Fruit fly (Drosophila melanogaster): ENCODE data around the gene rdx.

rdx gene

dm6 chr3R:14077026-14077425 is 45.2 kb upstream of the rdx start (continued):
- TF ChIP-seq crp (GFP tag; optimal IDR thresholded peaks at IDR 0.05) (no peak), CkIIα-i1 (GFP tag; IDR thresholded peaks at IDR 0.05) (no peak), ac (GFP tag; optimal IDR thresholded peaks at IDR 0.05) (no peak), pan (optimal IDR thresholded peaks at IDR 0.05) (no peak), pan (GFP tag; optimal IDR thresholded peaks at IDR 0.05 in 1 of 2, IDR thresholded peaks at IDR 0.05 in 1 of 2) (peak in 1 of 2 experiments; percentile 73), eve (GFP tag; optimal IDR thresholded peaks at IDR 0.05) (peak in 1 of 2 experiments; percentile 30), pb (GFP tag; optimal IDR thresholded peaks at IDR 0.05) (no peak), pfk (GFP tag; optimal IDR thresholded peaks at IDR 0.05) (no peak), Usf (GFP tag; optimal IDR thresholded peaks at IDR 0.05) (no peak), mirr (GFP tag; optimal IDR thresholded peaks at IDR 0.05) (no peak), CG13894 (tag; optimal IDR thresholded peaks at IDR 0.05) (no peak), Meics (GFP tag; optimal IDR thresholded peaks at IDR 0.05) (peak; percentile 34), CG9797 (GFP tag; optimal IDR thresholded peaks at IDR 0.05) (no peak), so (GFP tag; IDR thresholded peaks at IDR 0.05) (peak; percentile 52; the same call in 1 of the 3 replicates), Dad (GFP tag; optimal IDR thresholded peaks at IDR 0.05) (peak; percentile 17), CG6654 (GFP tag; optimal IDR thresholded peaks at IDR 0.05) (no peak), CG8281 (tag; optimal IDR thresholded peaks at IDR 0.05) (no peak), grn (GFP tag; optimal IDR thresholded peaks at IDR 0.05) (no peak), Atf-2 (GFP tag; optimal IDR thresholded peaks at IDR 0.05) (no peak), fu2 (GFP tag; optimal IDR thresholded peaks at IDR 0.05) (no peak), crol (GFP tag; IDR thresholded peaks at IDR 0.05) (no peak), CG1602 (GFP tag; optimal IDR thresholded peaks at IDR 0.05) (no peak), zen (tag; optimal IDR thresholded peaks at IDR 0.05) (peak; percentile 24), CG17359 (tag; optimal IDR thresholded peaks at IDR 0.05) (peak; percentile 59), CG2712 (tag; optimal IDR thresholded peaks at IDR 0.05) (no peak), CG7928 (GFP tag; optimal IDR thresholded peaks at IDR 0.05) (no peak), CG1024 (GFP tag; IDR thresholded peaks at IDR 0.05) (peak; percentile 50), prd (optimal IDR thresholded peaks at IDR 0.05) (no peak), prd (GFP tag; IDR thresholded peaks at IDR 0.05) (peak; percentile 78), lmd (GFP tag; IDR thresholded peaks at IDR 0.05) (peak; percentile 50), Lhr (GFP tag; optimal IDR thresholded peaks at IDR 0.05) (no peak), CG3407 (GFP tag; optimal IDR thresholded peaks at IDR 0.05) (no peak), dm (GFP tag; optimal IDR thresholded peaks at IDR 0.05) (no peak), Ptx1 (GFP tag; IDR thresholded peaks at IDR 0.05) (peak; percentile 69), unc-4 (GFP tag; IDR thresholded peaks at IDR 0.05; ENCODE audit: partially characterized antibody) (no peak), CG3726 (GFP tag; IDR thresholded peaks at IDR 0.05) (no peak), CG1529 (GFP tag; optimal IDR thresholded peaks at IDR 0.05) (no peak), kay (GFP tag; optimal IDR thresholded peaks at IDR 0.05) (no peak), ken (GFP tag; IDR thresholded peaks at IDR 0.05) (0 out of 3 replicates have a peak, but pooled peaks have one; percentile 45), cad (GFP tag; optimal IDR thresholded peaks at IDR 0.05) (no peak), ttk (GFP tag; IDR thresholded peaks at IDR 0.05) (0 out of 2 replicates have a peak, but pooled peaks have one; percentile 45), CG30431 (GFP tag; optimal IDR thresholded peaks at IDR 0.05) (no peak), CG8089 (GFP tag; optimal IDR thresholded peaks at IDR 0.05) (no peak), CG30020 (tag; optimal IDR thresholded peaks at IDR 0.05) (no peak), Max (GFP tag; optimal IDR thresholded peaks at IDR 0.05) (no peak), tna (GFP tag; IDR thresholded peaks at IDR 0.05; ENCODE audit: partially characterized antibody) (no peak), CG34224 (GFP tag; IDR thresholded peaks at IDR 0.05; ENCODE audit: partially characterized antibody) (no peak), Fer1 (GFP tag; optimal IDR thresholded peaks at IDR 0.05) (peak; percentile 48), sna (GFP tag; IDR thresholded peaks at IDR 0.05; ENCODE audit: partially characterized antibody) (no peak), nerfin-1 (tag; optimal IDR thresholded peaks at IDR 0.05) (no peak), kni (GFP tag; optimal IDR thresholded peaks at IDR 0.05) (no peak), CG5953 (GFP tag; IDR thresholded peaks at IDR 0.05) (peak; percentile 12; the same call in 1 of the 2 replicates)

All from whole organism, embryonic.